Worm (Caenorhabditis elegans) whole organism, early embryonic: ENCODE measurements around the gene tlk-1.

Experiments used
- ama-1 ChIP-seq: fragments of 150-350 bp; optimal IDR thresholded peaks from 2 replicates; lab custom pipeline; 2014
- flt-1 ChIP-seq: fragments of 200-800 bp; sonication (Bioruptor generic); IDR thresholded peaks from 2 replicates; pipeline ENCODE4 v1.3.6; 2022; ENCODE audit warnings: missing genetic modification characterization, missing compliant biosample characterization

DNA sequence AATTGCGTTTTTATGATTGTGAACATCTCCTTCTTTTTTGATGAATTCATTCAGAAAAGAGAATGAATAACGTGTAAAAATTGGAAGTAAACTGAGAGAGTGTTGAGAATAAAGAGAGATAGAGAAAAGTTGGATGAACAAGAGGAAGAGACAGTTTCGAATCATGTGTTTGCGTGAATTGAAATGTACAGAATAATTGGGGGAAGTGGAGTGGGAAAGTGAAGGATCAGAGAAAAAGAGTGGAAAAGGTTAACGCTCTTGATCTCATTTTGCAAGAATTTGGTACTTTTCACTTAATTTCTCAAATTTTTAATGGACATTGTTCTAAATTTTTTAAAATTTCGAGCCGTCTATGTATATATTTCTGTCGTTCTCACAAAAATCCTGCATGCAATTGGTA is 33.7 kb downstream of the tlk-1 start:
- no peak for TF ChIP-seq ama-1 (lab: Kevin White, UChicago)
- TF ChIP-seq flt-1 (GFP tag; lab: Robert Waterston, UW): no peak
